Fruit fly (Drosophila melanogaster) whole organism, wandering third instar larva: ENCODE results near the gene CG9689.
A peak's percentile ranks its signal among the peaks of the same experiment; 100 is the strongest.

Experiments used
- Abd-B ChIP-seq: fragments of >200 bp; optimal IDR thresholded peaks from 2 replicates; lab custom pipeline; 2017; ENCODE audit warnings: missing biosample characterization, missing genetic modification characterization
- CG32264 ChIP-seq: fragments of 200-800 bp; sonication (Bioruptor generic); optimal IDR thresholded peaks from 2 replicates; lab custom pipeline; 2016; ENCODE audit warnings: missing biosample characterization, missing genetic modification characterization
- CG9705 ChIP-seq: fragments of 200-800 bp; sonication (Bioruptor generic); optimal IDR thresholded peaks from 2 replicates; lab custom pipeline; 2018; ENCODE audit warnings: missing biosample characterization, mild to moderate bottlenecking, missing genetic modification characterization
- CrebA ChIP-seq: fragments of 200-800 bp; sonication (Bioruptor generic); optimal IDR thresholded peaks from 2 replicates; lab custom pipeline; 2016; ENCODE audit warnings: missing biosample characterization, mild to moderate bottlenecking, missing genetic modification characterization, borderline replicate concordance
- Dfd ChIP-seq: fragments of >200 bp; optimal IDR thresholded peaks from 2 replicates; lab custom pipeline; 2017; ENCODE audit warnings: missing biosample characterization, missing genetic modification characterization
- Dif ChIP-seq: fragments of 200-275, 200-300 bp; sonication (Bioruptor generic); optimal IDR thresholded peaks from 2 replicates; lab custom pipeline; 2018; ENCODE audit warnings: missing biosample characterization, missing genetic modification characterization; ENCODE audit not compliant: partially characterized antibody
- HLH106 ChIP-seq: fragments of 200-800 bp; optimal IDR thresholded peaks from 3 replicates; lab custom pipeline; 2019; ENCODE audit warnings: missing biosample characterization, mild to moderate bottlenecking, missing genetic modification characterization, moderate library complexity
- Hnf4 ChIP-seq: fragments of 200-800 bp; sonication (Bioruptor generic); optimal IDR thresholded peaks from 2 replicates; lab custom pipeline; 2016; ENCODE audit warnings: missing biosample characterization, mild to moderate bottlenecking, missing genetic modification characterization
- Hr78 ChIP-seq: fragments of >200 bp; optimal IDR thresholded peaks from 2 replicates; lab custom pipeline; 2017; ENCODE audit warnings: missing biosample characterization, missing genetic modification characterization
- Hr83 ChIP-seq: fragments of 200-300 bp; sonication (Bioruptor generic); optimal IDR thresholded peaks from 2 replicates; lab custom pipeline; 2016; ENCODE audit warnings: missing biosample characterization, mild to moderate bottlenecking, missing genetic modification characterization, moderate library complexity; ENCODE audit not compliant: poor library complexity, severe bottlenecking
- Jra ChIP-seq: sonication (Bioruptor generic); optimal IDR thresholded peaks from 2 replicates; lab custom pipeline; 2016; ENCODE audit warnings: missing biosample characterization, missing genetic modification characterization
- Mio ChIP-seq: sonication (Bioruptor generic); optimal IDR thresholded peaks from 2 replicates; lab custom pipeline; 2016; ENCODE audit warnings: missing biosample characterization, missing genetic modification characterization
- Myc ChIP-seq: fragments of >200 bp; optimal IDR thresholded peaks from 2 replicates; lab custom pipeline; 2017
- N ChIP-seq: fragments of >200 bp; optimal IDR thresholded peaks from 2 replicates; lab custom pipeline; 2018; ENCODE audit warnings: missing biosample characterization, missing external identifiers, missing genetic modification characterization
- OdsH ChIP-seq: fragments of 200-800 bp; sonication (Bioruptor generic); optimal IDR thresholded peaks from 2 replicates; lab custom pipeline; 2016; ENCODE audit warnings: missing biosample characterization, mild to moderate bottlenecking, missing genetic modification characterization
- Rel ChIP-seq, 2 experiments: fragments of 200-800 bp; sonication (Bioruptor generic) in 1 of 2; optimal IDR thresholded peaks; 2 replicates in 1 of 2; 3 replicates in 1 of 2; lab custom pipeline; 2016 to 2019; ENCODE audit warnings: mild to moderate bottlenecking in 2 of 2, missing biosample characterization in 2 of 2, missing genetic modification characterization in 2 of 2, moderate library complexity in 1 of 2
- Sp1 ChIP-seq: fragments of 200-800 bp; sonication (Bioruptor generic); optimal IDR thresholded peaks from 3 replicates; lab custom pipeline; 2019; ENCODE audit warnings: missing biosample characterization, mild to moderate bottlenecking, missing genetic modification characterization, moderate library complexity
- Vsx2 ChIP-seq: fragments of 200-300, 225-300 bp; sonication (Bioruptor generic); optimal IDR thresholded peaks from 2 replicates; lab custom pipeline; 2018; ENCODE audit warnings: missing biosample characterization, missing genetic modification characterization; ENCODE audit not compliant: partially characterized antibody
- br ChIP-seq: fragments of 200-800 bp; sonication (Bioruptor generic); optimal IDR thresholded peaks from 2 replicates; lab custom pipeline; 2016; ENCODE audit warnings: missing biosample characterization, missing genetic modification characterization
- dsf ChIP-seq: sonication (Bioruptor generic); optimal IDR thresholded peaks from 2 replicates; lab custom pipeline; 2016; ENCODE audit warnings: missing biosample characterization, missing genetic modification characterization, borderline replicate concordance
- ey ChIP-seq: fragments of 200-800 bp; sonication (Bioruptor generic); optimal IDR thresholded peaks from 2 replicates; lab custom pipeline; 2016; ENCODE audit warnings: missing biosample characterization, missing genetic modification characterization
- foxo ChIP-seq, 2 experiments: fragments of 200-800 bp; sonication (Bioruptor generic); optimal IDR thresholded peaks; 2 replicates in 1 of 2; 3 replicates in 1 of 2; lab custom pipeline; 2016 to 2017; ENCODE audit warnings: missing biosample characterization in 2 of 2, missing genetic modification characterization in 2 of 2
- fru ChIP-seq: fragments of 200-800 bp; sonication (Bioruptor generic); optimal IDR thresholded peaks from 3 replicates; lab custom pipeline; 2016; ENCODE audit warnings: missing biosample characterization, mild to moderate bottlenecking, missing genetic modification characterization
- h ChIP-seq: fragments of 200-800 bp; sonication (Bioruptor generic); optimal IDR thresholded peaks from 3 replicates; lab custom pipeline; 2016; ENCODE audit warnings: missing biosample characterization, mild to moderate bottlenecking, missing genetic modification characterization
- lola ChIP-seq: fragments of >200 bp; optimal IDR thresholded peaks from 2 replicates; lab custom pipeline; 2017; ENCODE audit warnings: missing biosample characterization, missing genetic modification characterization
- pan ChIP-seq: fragments of >200 bp; optimal IDR thresholded peaks from 2 replicates; lab custom pipeline; 2017
- psq ChIP-seq: fragments of 200-800 bp; sonication (Bioruptor generic); optimal IDR thresholded peaks from 3 replicates; lab custom pipeline; 2017; ENCODE audit warnings: missing biosample characterization, mild to moderate bottlenecking, missing genetic modification characterization, moderate library complexity
- rgr ChIP-seq: fragments of 200-800 bp; sonication (Bioruptor generic); optimal IDR thresholded peaks from 3 replicates; lab custom pipeline; 2016; ENCODE audit warnings: missing biosample characterization, mild to moderate bottlenecking, missing genetic modification characterization
- sage ChIP-seq: fragments of 200-800 bp; sonication (Bioruptor generic); optimal IDR thresholded peaks from 2 replicates; lab custom pipeline; 2016; ENCODE audit warnings: missing biosample characterization, mild to moderate bottlenecking, missing genetic modification characterization
- sv ChIP-seq: fragments of 200-800 bp; sonication (Bioruptor generic); optimal IDR thresholded peaks from 3 replicates; lab custom pipeline; 2016; ENCODE audit warnings: missing biosample characterization, missing genetic modification characterization
- tai ChIP-seq: sonication (Bioruptor generic); optimal IDR thresholded peaks from 2 replicates; lab custom pipeline; 2016; ENCODE audit warnings: missing biosample characterization, missing genetic modification characterization
- woc ChIP-seq: sonication (Bioruptor generic); optimal IDR thresholded peaks from 2 replicates; lab custom pipeline; 2016; ENCODE audit warnings: missing biosample characterization, mild to moderate bottlenecking, missing genetic modification characterization

The CG9689 gene

dm6 chrX:9873917-9874316 lies 7.8 kb upstream of the CG9689 start, which contains the start of gene CG32695:
Gene CG32695 (minus strand): TSS chrX:9874057.
- TF ChIP-seq Myc (lab: Kevin White, UChicago) (no peak), Rel (GFP tag; optimal IDR thresholded peaks at IDR 0.05; lab: Kevin White, UChicago) (no peak), Rel (tag; optimal IDR thresholded peaks at IDR 0.05; lab: Kevin White, UChicago) (peak; percentile 32)

dm6 chrX:9875948-9876853 lies 5.6 kb upstream of the CG9689 start, which contains the start of gene CG15247:
Gene CG15247 (minus strand): TSS chrX:9876672.
- TF ChIP-seq N (GFP tag; lab: Kevin White, UChicago), result no peak
- no peak for TF ChIP-seq woc
- TF ChIP-seq OdsH, result peak; percentile 14
- no peak for TF ChIP-seq Mio
- TF ChIP-seq Hnf4, result peak; percentile 9
- peak; percentile 17 for TF ChIP-seq ey (GFP tag; lab: Kevin White, UChicago)
- TF ChIP-seq dsf, result no peak
- TF ChIP-seq HLH106, result peak; percentile 12
- TF ChIP-seq foxo (GFP tag; optimal IDR thresholded peaks at IDR 0.05; lab: Kevin White, UChicago), result peak in 1 of 2 experiments; percentile 44
- peak; percentile 20 for TF ChIP-seq fru (GFP tag; lab: Kevin White, UChicago)
- TF ChIP-seq psq (GFP tag; lab: Kevin White, UChicago), result no peak
- peak; percentile 20 for TF ChIP-seq rgr (GFP tag; lab: Kevin White, UChicago)
- TF ChIP-seq Sp1 (GFP tag; lab: Kevin White, UChicago), result no peak
- TF ChIP-seq Dif, result no peak
- no peak for TF ChIP-seq Hr78
- no peak for TF ChIP-seq pan
- no peak for TF ChIP-seq CG32264 (GFP tag; lab: Kevin White, UChicago)
- no peak for TF ChIP-seq Vsx2 (GFP tag; lab: Kevin White, UChicago)
- TF ChIP-seq br (GFP tag; lab: Kevin White, UChicago), result peak; percentile 16
- peak; percentile 18 for TF ChIP-seq sv
- TF ChIP-seq h (GFP tag; lab: Kevin White, UChicago), result peak; percentile 26

- no peak for TF ChIP-seq CrebA (GFP tag; lab: Kevin White, UChicago)
- TF ChIP-seq tai, result no peak
- no peak for TF ChIP-seq br (GFP tag; lab: Kevin White, UChicago)
- no peak for TF ChIP-seq psq (GFP tag; lab: Kevin White, UChicago)
- no peak for TF ChIP-seq lola (GFP tag; lab: Kevin White, UChicago)
- TF ChIP-seq Sp1 (GFP tag; lab: Kevin White, UChicago), result no peak
- no peak for TF ChIP-seq dsf
- no peak for TF ChIP-seq Jra (GFP tag; lab: Kevin White, UChicago)
- TF ChIP-seq Vsx2 (GFP tag; lab: Kevin White, UChicago), result no peak
- no peak for TF ChIP-seq sage (GFP tag; lab: Kevin White, UChicago)
- TF ChIP-seq rgr (GFP tag; lab: Kevin White, UChicago), result no peak
- no peak for TF ChIP-seq Hr83
- TF ChIP-seq Abd-B (GFP tag; lab: Kevin White, UChicago), result no peak
- no peak for TF ChIP-seq Dfd (GFP tag; lab: Kevin White, UChicago)
- TF ChIP-seq h (GFP tag; lab: Kevin White, UChicago), result no peak
- TF ChIP-seq CG9705 (GFP tag; lab: Kevin White, UChicago), result no peak
- TF ChIP-seq woc, result no peak
- TF ChIP-seq ey (GFP tag; lab: Kevin White, UChicago), result no peak
Observed at dm6 chrX:9877240-9877639, 4.5 kb upstream of the CG9689 start.

- TF ChIP-seq rgr (GFP tag; lab: Kevin White, UChicago), result no peak
- peak; percentile 17 for TF ChIP-seq Myc (lab: Kevin White, UChicago)
- no peak for TF ChIP-seq pan
Observed at dm6 chrX:9878125-9878524, 3.6 kb upstream of the CG9689 start, which contains the start of gene CG1468. Gene CG1468 (plus strand): TSS chrX:9878422.
